Fruit fly (Drosophila melanogaster) whole organism, pupa: ENCODE results near the gene CG2975.

ENCODE experiments used
- CG10348 ChIP-seq: fragments of 200-800 bp; sonication (Bioruptor generic); IDR thresholded peaks from 2 replicates; pipeline ENCODE4 v1.3.6; 2022; ENCODE audit warnings: missing biosample characterization, missing genetic modification characterization
- CG13204 ChIP-seq: fragments of 200-800 bp; sonication (Bioruptor generic); optimal IDR thresholded peaks from 2 replicates; lab custom pipeline; 2018; ENCODE audit warnings: missing biosample characterization, mild to moderate bottlenecking, missing genetic modification characterization, moderate library complexity
- CG15710 ChIP-seq: fragments of 200-800 bp; sonication (Bioruptor generic); optimal IDR thresholded peaks from 2 replicates; lab custom pipeline; 2018; ENCODE audit warnings: missing biosample characterization, mild to moderate bottlenecking, missing genetic modification characterization, moderate library complexity
- CG4496 ChIP-seq: fragments of 200-800 bp; sonication (Bioruptor generic); IDR thresholded peaks from 3 replicates; pipeline ENCODE4 v1.3.6; 2022; ENCODE audit warnings: missing biosample characterization, missing genetic modification characterization
- CG8159 ChIP-seq: fragments of 200-800 bp; sonication (Bioruptor generic); optimal IDR thresholded peaks from 3 replicates; lab custom pipeline; 2018; ENCODE audit warnings: missing biosample characterization, mild to moderate bottlenecking, missing genetic modification characterization, moderate library complexity
- D1 ChIP-seq: fragments of 200-800 bp; sonication (Bioruptor generic); optimal IDR thresholded peaks from 2 replicates; lab custom pipeline; 2018; ENCODE audit warnings: missing biosample characterization, mild to moderate bottlenecking, missing genetic modification characterization, moderate library complexity
- EcR ChIP-seq: fragments of 200-800 bp; sonication (Bioruptor generic); optimal IDR thresholded peaks from 3 replicates; lab custom pipeline; 2019; ENCODE audit warnings: missing biosample characterization, missing genetic modification characterization, mild to moderate bottlenecking, moderate library complexity, missing genetic modification reagents
- Ets98B ChIP-seq: fragments of 200-800 bp; sonication (Bioruptor generic); IDR thresholded peaks from 2 replicates; pipeline ENCODE4 v1.3.6; 2022; ENCODE audit warnings: missing biosample characterization, missing genetic modification characterization
- fd96Ca ChIP-seq: fragments of 200-800 bp; sonication (Bioruptor generic); IDR thresholded peaks from 3 replicates; pipeline ENCODE4 v1.3.6; 2022; ENCODE audit warnings: missing biosample characterization, missing genetic modification characterization

- TF ChIP-seq EcR (no peak), CG8159 (tag; lab: Kevin White, UChicago) (no peak), D1 (tag; lab: Kevin White, UChicago) (no peak), CG10348 (GFP tag; lab: Robert Waterston, UW) (no peak), CG4496 (GFP tag; lab: Robert Waterston, UW) (no peak), fd96Ca (GFP tag; lab: Robert Waterston, UW) (no peak), CG15710 (tag; lab: Kevin White, UChicago) (no peak), Ets98B (GFP tag; lab: Robert Waterston, UW) (no peak), CG13204 (GFP tag; lab: Kevin White, UChicago) (no peak)
Observed at dm6 chr2L:2815673-2816072, 24.3 kb upstream of the CG2975 start, which contains the start of gene G6P.
